Fruit fly (Drosophila melanogaster) whole organism, embryonic: ENCODE data around the gene LUBEL.

Source experiments
- Adf1 ChIP-seq: fragments of 200-800 bp; sonication (Bioruptor generic); IDR thresholded peaks from 2 replicates; pipeline ENCODE4 v1.3.6; 2022; ENCODE audit warnings: missing biosample characterization, missing genetic modification characterization
- Bteb2 ChIP-seq: fragments of 200-800 bp; sonication (Bioruptor generic); optimal IDR thresholded peaks from 2 replicates; lab custom pipeline; 2016; ENCODE audit warnings: missing biosample characterization, missing genetic modification characterization
- CG11247 ChIP-seq: fragments of 200-800 bp; sonication (Bioruptor generic); IDR thresholded peaks from 2 replicates; pipeline ENCODE4 v1.3.6; 2022; ENCODE audit warnings: missing biosample characterization, missing genetic modification characterization
- CG12155 ChIP-seq: fragments of 200-800 bp; sonication (Bioruptor generic); optimal IDR thresholded peaks from 3 replicates; lab custom pipeline; 2016; ENCODE audit warnings: missing biosample characterization, missing genetic modification characterization
- CG12659 ChIP-seq: fragments of 200-800 bp; sonication (Bioruptor generic); optimal IDR thresholded peaks from 3 replicates; lab custom pipeline; 2017; ENCODE audit warnings: mild to moderate bottlenecking, missing biosample characterization, missing genetic modification reagents, missing genetic modification characterization
- CG15479 ChIP-seq: fragments of 200-800 bp; sonication (Bioruptor generic); optimal IDR thresholded peaks from 3 replicates; lab custom pipeline; 2019; ENCODE audit warnings: missing biosample characterization, mild to moderate bottlenecking, missing genetic modification characterization, moderate library complexity
- CG16815 ChIP-seq: fragments of 200-800 bp; sonication (Bioruptor generic); optimal IDR thresholded peaks from 3 replicates; lab custom pipeline; 2017; ENCODE audit warnings: missing biosample characterization, mild to moderate bottlenecking, missing genetic modification characterization
- CG17829 ChIP-seq: fragments of 200-800 bp; optimal IDR thresholded peaks from 2 replicates; lab custom pipeline; 2019; ENCODE audit warnings: missing biosample characterization, mild to moderate bottlenecking, missing genetic modification characterization, moderate library complexity
- CG18011 ChIP-seq: fragments of 200-800 bp; sonication (Bioruptor generic); optimal IDR thresholded peaks from 2 replicates; lab custom pipeline; 2017; ENCODE audit warnings: missing biosample characterization, missing genetic modification characterization, mild to moderate bottlenecking, moderate library complexity, missing genotype
- CG2129 ChIP-seq: fragments of 200-800 bp; sonication (Bioruptor generic); IDR thresholded peaks from 2 replicates; pipeline ENCODE4 v1.3.6; 2022; ENCODE audit warnings: missing biosample characterization, missing genetic modification characterization; ENCODE audit not compliant: partially characterized antibody
- CG30020 ChIP-seq: fragments of 200-800 bp; optimal IDR thresholded peaks from 2 replicates; lab custom pipeline; 2019; ENCODE audit warnings: missing biosample characterization, mild to moderate bottlenecking, missing genetic modification characterization, moderate library complexity
- CG3065 ChIP-seq: fragments of 200-800 bp; sonication (Bioruptor generic); optimal IDR thresholded peaks from 2 replicates; lab custom pipeline; 2016; ENCODE audit warnings: missing biosample characterization, missing genetic modification characterization
- CG34422 ChIP-seq: fragments of 200-800 bp; sonication (Bioruptor generic); IDR thresholded peaks from 3 replicates; pipeline ENCODE4 v1.3.6; 2022; ENCODE audit warnings: missing biosample characterization, missing genetic modification characterization
- CG3838 ChIP-seq: fragments of 200-800 bp; sonication (Bioruptor generic); optimal IDR thresholded peaks from 3 replicates; lab custom pipeline; 2016; ENCODE audit warnings: missing biosample characterization, missing genetic modification characterization
- CG3995 ChIP-seq: fragments of 200-800 bp; sonication (Bioruptor generic); optimal IDR thresholded peaks from 3 replicates; lab custom pipeline; 2016; ENCODE audit warnings: missing biosample characterization, missing genetic modification characterization
- CG42726 ChIP-seq: fragments of 200-800 bp; sonication (Bioruptor generic); IDR thresholded peaks from 2 replicates; pipeline ENCODE4 v1.3.6; 2022; ENCODE audit warnings: missing biosample characterization, missing genetic modification characterization; ENCODE audit not compliant: partially characterized antibody
- CG7987 ChIP-seq: fragments of 200-800 bp; sonication (Bioruptor generic); optimal IDR thresholded peaks from 2 replicates; lab custom pipeline; 2018; ENCODE audit warnings: missing biosample characterization, mild to moderate bottlenecking, missing genetic modification characterization, moderate library complexity
- D19A ChIP-seq: fragments of 200-800 bp; optimal IDR thresholded peaks from 3 replicates; lab custom pipeline; 2019; ENCODE audit warnings: missing biosample characterization, mild to moderate bottlenecking, missing genetic modification characterization, moderate library complexity
- Dad ChIP-seq: fragments of 200-800 bp; sonication (Bioruptor generic); optimal IDR thresholded peaks from 3 replicates; lab custom pipeline; 2016; ENCODE audit warnings: missing biosample characterization, missing genetic modification characterization
- Dek ChIP-seq: fragments of 200-800 bp; sonication (Bioruptor generic); optimal IDR thresholded peaks from 3 replicates; lab custom pipeline; 2019; ENCODE audit warnings: missing biosample characterization, mild to moderate bottlenecking, missing genetic modification characterization, moderate library complexity
- E2f2 ChIP-seq: fragments of 200-800 bp; sonication (Bioruptor generic); IDR thresholded peaks from 2 replicates; pipeline ENCODE4 v1.3.6; 2022; ENCODE audit warnings: missing biosample characterization, missing genetic modification characterization
- GATAe ChIP-seq: fragments of 200-800 bp; sonication (Bioruptor generic); conservative IDR thresholded peaks from 2 replicates; pipeline ENCODE4 v1.3.6; 2022; ENCODE audit warnings: missing biosample characterization, missing genetic modification characterization
- HLH54F ChIP-seq: fragments of 200-800 bp; sonication (Bioruptor generic); optimal IDR thresholded peaks from 3 replicates; lab custom pipeline; 2016; ENCODE audit warnings: missing biosample characterization, missing genetic modification characterization
- MTF-1 ChIP-seq: fragments of 200-800 bp; sonication (Bioruptor generic); optimal IDR thresholded peaks from 2 replicates; lab custom pipeline; 2018; ENCODE audit warnings: missing biosample characterization, mild to moderate bottlenecking, missing genetic modification characterization, borderline replicate concordance
- Mad ChIP-seq: fragments of 200-800 bp; sonication (Bioruptor generic); optimal IDR thresholded peaks from 2 replicates; lab custom pipeline; 2016; ENCODE audit warnings: missing biosample characterization, missing genetic modification characterization
- Myb ChIP-seq: fragments of 200-800 bp; sonication (Bioruptor generic); optimal IDR thresholded peaks from 2 replicates; lab custom pipeline; 2016; ENCODE audit warnings: missing biosample characterization, missing genetic modification characterization
- NC2β ChIP-seq: fragments of 200-800 bp; sonication (Bioruptor generic); optimal IDR thresholded peaks from 2 replicates; lab custom pipeline; 2016; ENCODE audit warnings: missing biosample characterization, missing genetic modification characterization
- Opbp ChIP-seq: fragments of 200-800 bp; sonication (Bioruptor generic); IDR thresholded peaks from 3 replicates; pipeline ENCODE4 v1.3.6; 2022; ENCODE audit warnings: missing biosample characterization, missing genetic modification characterization; ENCODE audit not compliant: partially characterized antibody
- Optix ChIP-seq: fragments of 200-800 bp; sonication (Bioruptor generic); IDR thresholded peaks from 3 replicates; pipeline ENCODE4 v1.3.6; 2022; ENCODE audit warnings: missing biosample characterization, missing genetic modification characterization
- Poxn ChIP-seq: fragments of 200-800 bp; sonication (Bioruptor generic); IDR thresholded peaks from 2 replicates; pipeline ENCODE4 v1.3.6; 2022; ENCODE audit warnings: missing biosample characterization, missing genetic modification characterization
- Sin3A ChIP-seq: fragments of >200 bp; optimal IDR thresholded peaks from 2 replicates; lab custom pipeline; 2018
- YL-1 ChIP-seq: fragments of 200-800 bp; sonication (Bioruptor generic); optimal IDR thresholded peaks from 3 replicates; lab custom pipeline; 2017; ENCODE audit warnings: missing biosample characterization, mild to moderate bottlenecking, missing genetic modification characterization
- aop ChIP-seq: fragments of 200-800 bp; sonication (Bioruptor generic); IDR thresholded peaks from 2 replicates; pipeline ENCODE4 v1.3.6; 2022; ENCODE audit warnings: missing biosample characterization, missing genetic modification characterization
- ci ChIP-seq: fragments of 200-800 bp; sonication (Bioruptor generic); IDR thresholded peaks from 3 replicates; pipeline ENCODE4 v1.3.6; 2022; ENCODE audit warnings: missing biosample characterization, missing genetic modification characterization
- crp ChIP-seq, 2 experiments: fragments of 200-800 bp; sonication (Bioruptor generic); optimal IDR thresholded peaks; 2 replicates in 1 of 2; 3 replicates in 1 of 2; lab custom pipeline; 2017; ENCODE audit warnings: missing biosample characterization in 2 of 2, missing genetic modification characterization in 2 of 2, mild to moderate bottlenecking in 1 of 2, moderate library complexity in 1 of 2
- dysf ChIP-seq: fragments of 200-800 bp; sonication (Bioruptor generic); IDR thresholded peaks from 3 replicates; pipeline ENCODE4 v1.3.6; 2022; ENCODE audit warnings: missing biosample characterization, missing genetic modification characterization
- emc ChIP-seq: fragments of 200-800 bp; sonication (Bioruptor generic); optimal IDR thresholded peaks from 2 replicates; lab custom pipeline; 2016; ENCODE audit warnings: missing biosample characterization, missing genetic modification characterization
- eyg ChIP-seq: fragments of 200-800 bp; sonication (Bioruptor generic); optimal IDR thresholded peaks from 3 replicates; lab custom pipeline; 2016; ENCODE audit warnings: missing biosample characterization, missing genetic modification characterization
- gfzf ChIP-seq: fragments of 200-800 bp; sonication (Bioruptor generic); optimal IDR thresholded peaks from 2 replicates; lab custom pipeline; 2016; ENCODE audit warnings: missing biosample characterization, mild to moderate bottlenecking, missing genetic modification characterization, moderate library complexity
- gro ChIP-seq: fragments of 200-800 bp; sonication (Bioruptor generic); optimal IDR thresholded peaks from 2 replicates; lab custom pipeline; 2016; ENCODE audit warnings: missing biosample characterization, missing genetic modification characterization
- hbn ChIP-seq: fragments of 200-800 bp; sonication (Bioruptor generic); IDR thresholded peaks from 2 replicates; pipeline ENCODE4 v1.3.6; 2022; ENCODE audit warnings: missing biosample characterization, missing genetic modification characterization; ENCODE audit not compliant: partially characterized antibody
- hth ChIP-seq: fragments of >200 bp; optimal IDR thresholded peaks from 2 replicates; lab custom pipeline; 2017; ENCODE audit warnings: inconsistent platforms
- onecut ChIP-seq: fragments of 200-800 bp; sonication (Bioruptor generic); IDR thresholded peaks from 2 replicates; pipeline ENCODE4 v1.3.6; 2022; ENCODE audit warnings: missing biosample characterization, missing genetic modification characterization
- pho ChIP-seq: fragments of 200-800 bp; sonication (Bioruptor generic); optimal IDR thresholded peaks from 2 replicates; lab custom pipeline; 2016; ENCODE audit warnings: missing biosample characterization, missing genetic modification characterization
- pita ChIP-seq: fragments of 200-800 bp; sonication (Bioruptor generic); optimal IDR thresholded peaks from 2 replicates; lab custom pipeline; 2017; ENCODE audit warnings: missing biosample characterization, mild to moderate bottlenecking, missing genetic modification characterization
- run ChIP-seq: fragments of 200-800 bp; sonication (Bioruptor generic); optimal IDR thresholded peaks from 3 replicates; lab custom pipeline; 2018; ENCODE audit warnings: missing biosample characterization, mild to moderate bottlenecking, missing genetic modification characterization
- sens ChIP-seq: fragments of 200-800 bp; sonication (Bioruptor generic); peaks from one replicate; lab custom pipeline; 2016; ENCODE audit warnings: missing biosample characterization, missing genetic modification characterization
- stc ChIP-seq: fragments of 200-800 bp; sonication (Bioruptor generic); IDR thresholded peaks from 2 replicates; pipeline ENCODE4 v1.3.6; 2022; ENCODE audit warnings: missing biosample characterization, missing genetic modification characterization
- tll ChIP-seq, 2 experiments: fragments of 200-800 bp in 1 of 2; fragments of >200 bp in 1 of 2; sonication (Bioruptor generic) in 1 of 2; optimal IDR thresholded peaks; 2 replicates each; lab custom pipeline; 2017 to 2019; ENCODE audit warnings: missing biosample characterization in 2 of 2, missing genetic modification characterization in 2 of 2, mild to moderate bottlenecking in 1 of 2, moderate library complexity in 1 of 2
- twi ChIP-seq: fragments of 200-800 bp; optimal IDR thresholded peaks from 2 replicates; lab custom pipeline; 2019; ENCODE audit warnings: missing biosample characterization, mild to moderate bottlenecking, missing genetic modification characterization, moderate library complexity
- tx ChIP-seq: fragments of 200-800 bp; sonication (Bioruptor generic); optimal IDR thresholded peaks from 2 replicates; lab custom pipeline; 2016; ENCODE audit warnings: missing biosample characterization, missing genetic modification characterization
- wor ChIP-seq: fragments of 200-800 bp; sonication (Bioruptor generic); IDR thresholded peaks from 2 replicates; pipeline ENCODE4 v1.3.6; 2022; ENCODE audit warnings: missing biosample characterization, missing genetic modification characterization
- yki ChIP-seq: fragments of >200 bp; optimal IDR thresholded peaks from 3 replicates; lab custom pipeline; 2018

LUBEL gene

dm6 chr2L:6717460-6717859, 55.1 kb downstream of the LUBEL start, which contains the start of gene Aatf (continued):
- TF ChIP-seq GATAe (GFP tag; lab: Robert Waterston, UW) (no peak), stc (GFP tag; lab: Robert Waterston, UW) (no peak), CG12659 (peak; percentile 45), CG12155 (GFP tag; lab: Kevin White, UChicago) (peak; percentile 3), pita (no peak), CG3838 (no peak), eyg (GFP tag; lab: Kevin White, UChicago) (no peak), Poxn (GFP tag; lab: Robert Waterston, UW) (no peak), CG18011 (GFP tag; lab: Kevin White, UChicago) (no peak), CG34422 (GFP tag; lab: Robert Waterston, UW) (peak; percentile 45; the same call in 1 of the 3 replicates), CG16815 (GFP tag; lab: Kevin White, UChicago) (no peak), dysf (no peak), CG30020 (tag; lab: Kevin White, UChicago) (no peak), tll (GFP tag; optimal IDR thresholded peaks at IDR 0.05; lab: Kevin White, UChicago) (no peak), emc (no peak), E2f2 (GFP tag; lab: Robert Waterston, UW) (peak; percentile 99), CG17829 (peak; percentile 22), run (tag; lab: Kevin White, UChicago) (no peak), CG11247 (GFP tag; lab: Robert Waterston, UW) (no peak), gro (no peak), CG3995 (no peak), CG2129 (GFP tag; lab: Robert Waterston, UW) (peak; percentile 85), CG7987 (GFP tag; lab: Kevin White, UChicago) (no peak), wor (GFP tag; lab: Robert Waterston, UW) (no peak), MTF-1 (GFP tag; lab: Kevin White, UChicago) (no peak), Dad (GFP tag; lab: Kevin White, UChicago) (no peak), Sin3A (lab: Kevin White, UChicago) (peak; percentile 21), gfzf (GFP tag; lab: Kevin White, UChicago) (peak; percentile 64), hth (lab: Kevin White, UChicago) (no peak), D19A (tag; lab: Kevin White, UChicago) (no peak), aop (no peak), Myb (GFP tag; lab: Kevin White, UChicago) (peak; percentile 47), hbn (GFP tag; lab: Robert Waterston, UW) (peak; percentile 85), sens (GFP tag; lab: Kevin White, UChicago) (peak; percentile 77), CG42726 (GFP tag; lab: Robert Waterston, UW) (peak; percentile 85), Opbp (GFP tag; lab: Robert Waterston, UW) (peak; percentile 82; the same call in 2 of the 3 replicates), Dek (tag; lab: Kevin White, UChicago) (no peak), Mad (no peak), onecut (no peak), crp (GFP tag; optimal IDR thresholded peaks at IDR 0.05; lab: Kevin White, UChicago) (peak in 1 of 2 experiments; percentile 30), Adf1 (no peak), CG3065 (GFP tag; lab: Kevin White, UChicago) (no peak), Optix (GFP tag; lab: Robert Waterston, UW) (no peak), CG15479 (GFP tag; lab: Kevin White, UChicago) (no peak), tx (GFP tag; lab: Kevin White, UChicago) (no peak), twi (no peak), ci (no peak), pho (GFP tag; lab: Kevin White, UChicago) (no peak), Bteb2 (peak; percentile 15), YL-1 (GFP tag; lab: Kevin White, UChicago) (peak; percentile 63), NC2β (no peak), HLH54F (GFP tag; lab: Kevin White, UChicago) (no peak), yki (lab: Kevin White, UChicago) (no peak)
